Worm (Caenorhabditis elegans) whole organism, L4 larva: ENCODE measurements around the gene his-2.

Experiments used
- ceh-28 ChIP-seq: fragments of 150-350 bp; optimal IDR thresholded peaks from 2 replicates; lab custom pipeline; 2014; ENCODE audit warnings: missing biosample characterization, missing genetic modification reagents, missing genetic modification characterization
- ces-1 ChIP-seq: fragments of 150-350 bp; sonication (generic microtip); optimal IDR thresholded peaks from 4 replicates; lab custom pipeline; 2014; ENCODE audit warnings: missing biosample characterization, missing genetic modification reagents, missing genetic modification characterization
- lir-3 ChIP-seq: sonication (generic microtip); optimal IDR thresholded peaks from 2 replicates; lab custom pipeline; 2016; ENCODE audit warnings: mild to moderate bottlenecking, missing genetic modification characterization, missing compliant biosample characterization
- pha-4 ChIP-seq, 2 experiments: fragments of 150-350 bp in 1 of 2; fragments of 200-800 bp in 1 of 2; sonication (Bioruptor generic) in 1 of 2; IDR thresholded peaks in 1 of 2; optimal IDR thresholded peaks in 1 of 2; 2 replicates each; pipeline versions ENCODE4 v1.3.6 to Lab custom; 2014 to 2022; ENCODE audit warnings: missing genetic modification characterization in 2 of 2, missing genetic modification reagents in 2 of 2, missing biosample characterization in 1 of 2, missing compliant biosample characterization in 1 of 2

DNA sequence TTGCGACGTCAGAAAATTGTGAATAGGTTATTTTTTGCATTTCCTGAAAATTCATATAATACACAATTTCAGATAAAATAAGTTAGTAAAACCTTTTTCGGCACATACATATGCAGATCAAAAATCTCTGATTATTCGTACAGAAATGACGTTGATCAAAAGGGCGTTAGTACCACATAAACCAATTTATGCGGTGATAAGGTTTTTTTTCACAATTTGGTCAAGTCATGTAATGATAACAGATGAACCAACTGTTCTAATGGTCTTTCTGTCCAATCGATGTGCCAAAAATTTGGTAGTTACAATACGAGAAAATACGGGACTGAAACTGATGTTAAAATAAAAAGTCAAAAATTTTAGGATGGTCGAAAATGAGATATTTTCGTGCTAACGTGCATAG lies 38.0 kb upstream of the his-2 start:
- TF ChIP-seq pha-4 (GFP tag; IDR thresholded peaks at IDR 0.05; lab: Robert Waterston, UW) (no peak), pha-4 (tag; optimal IDR thresholded peaks at IDR 0.05; lab: Kevin White, UChicago) (no peak), ceh-28 (tag; lab: Kevin White, UChicago) (no peak), ces-1 (GFP tag; lab: Kevin White, UChicago) (no peak), lir-3 (tag; lab: Kevin White, UChicago) (no peak)
